Worm (Caenorhabditis elegans) whole organism, L3 larva: ENCODE results near the gene nadk-1.
A peak's percentile ranks its signal among the peaks of the same experiment; 100 is the strongest.

Experiments used
- R02D3.7 ChIP-seq: fragments of 150-350 bp; optimal IDR thresholded peaks from 2 replicates; lab custom pipeline; 2014; ENCODE audit warnings: missing biosample characterization, missing genetic modification characterization
- ZK546.5 ChIP-seq: sonication (generic microtip); optimal IDR thresholded peaks from 2 replicates; lab custom pipeline; 2017; ENCODE audit warnings: missing biosample characterization, missing genetic modification characterization
- aly-2 ChIP-seq: fragments of 150-350 bp; optimal IDR thresholded peaks from 2 replicates; lab custom pipeline; 2014; ENCODE audit warnings: missing biosample characterization, missing genetic modification characterization
- ama-1 ChIP-seq: fragments of 150-350 bp; optimal IDR thresholded peaks from 2 replicates; lab custom pipeline; 2018
- ceh-16 ChIP-seq: sonication (generic microtip); optimal IDR thresholded peaks from 2 replicates; lab custom pipeline; 2017; ENCODE audit warnings: missing biosample characterization, missing genetic modification characterization
- ceh-28 ChIP-seq: fragments of 150-350 bp; optimal IDR thresholded peaks from 2 replicates; lab custom pipeline; 2014; ENCODE audit warnings: missing biosample characterization, missing genetic modification reagents, missing genetic modification characterization
- ceh-82 ChIP-seq: fragments of 150-350 bp; optimal IDR thresholded peaks from 2 replicates; lab custom pipeline; 2014; ENCODE audit warnings: missing biosample characterization, missing genetic modification characterization
- ceh-9 ChIP-seq: sonication (generic microtip); optimal IDR thresholded peaks from 2 replicates; lab custom pipeline; 2018; ENCODE audit warnings: missing biosample characterization, missing genetic modification characterization
- daf-12 ChIP-seq: fragments of 150-350 bp; optimal IDR thresholded peaks from 2 replicates; lab custom pipeline; 2014; ENCODE audit warnings: missing biosample characterization, missing genetic modification reagents, missing genetic modification characterization
- egl-27 ChIP-seq: sonication (generic microtip); optimal IDR thresholded peaks from 4 replicates; lab custom pipeline; 2017; ENCODE audit warnings: missing biosample characterization, missing genetic modification reagents, missing genetic modification characterization
- egl-5 ChIP-seq: fragments of 150-350 bp; optimal IDR thresholded peaks from 2 replicates; lab custom pipeline; 2017; ENCODE audit warnings: missing biosample characterization, missing genetic modification reagents, missing genetic modification characterization, inconsistent platforms
- elt-1 ChIP-seq: fragments of 150-350 bp; optimal IDR thresholded peaks from 2 replicates; lab custom pipeline; 2014; ENCODE audit warnings: missing biosample characterization, missing genetic modification characterization
- elt-2 ChIP-seq: sonication (generic microtip); optimal IDR thresholded peaks from 2 replicates; lab custom pipeline; 2016; ENCODE audit warnings: missing genetic modification reagents, mild to moderate bottlenecking, missing genetic modification characterization, missing compliant biosample characterization
- elt-3 ChIP-seq, 3 experiments: fragments of 150-350 bp in 1 of 3; sonication (generic microtip) in 2 of 3; optimal IDR thresholded peaks; 2 replicates in 2 of 3; 4 replicates in 1 of 3; lab custom pipeline; 2014 to 2017; ENCODE audit warnings: missing biosample characterization in 3 of 3, missing genetic modification characterization in 3 of 3
- eor-1 ChIP-seq, 2 experiments: fragments of 150-350 bp; optimal IDR thresholded peaks; 2 replicates each; lab custom pipeline; 2014 to 2018; ENCODE audit warnings: missing biosample characterization in 2 of 2, missing genetic modification characterization in 2 of 2
- fkh-10 ChIP-seq: sonication (generic microtip); optimal IDR thresholded peaks from 2 replicates; lab custom pipeline; 2017; ENCODE audit warnings: missing biosample characterization, missing genetic modification reagents, missing genetic modification characterization
- fkh-2 ChIP-seq: fragments of 150-350 bp; optimal IDR thresholded peaks from 2 replicates; lab custom pipeline; 2014; ENCODE audit warnings: missing biosample characterization, missing genetic modification reagents, missing genetic modification characterization
- fos-1 ChIP-seq: fragments of 150-350 bp; optimal IDR thresholded peaks from 2 replicates; lab custom pipeline; 2014; ENCODE audit warnings: missing biosample characterization, missing genetic modification characterization
- hmg-11 ChIP-seq: sonication (generic microtip); optimal IDR thresholded peaks from 2 replicates; lab custom pipeline; 2016; ENCODE audit warnings: missing genetic modification characterization, missing compliant biosample characterization
- jun-1 ChIP-seq: fragments of 150-350 bp; optimal IDR thresholded peaks from 2 replicates; lab custom pipeline; 2014; ENCODE audit warnings: missing biosample characterization, missing genetic modification reagents, missing genetic modification characterization
- lin-15B ChIP-seq: fragments of 150-350 bp; optimal IDR thresholded peaks from 2 replicates; lab custom pipeline; 2014; ENCODE audit warnings: missing biosample characterization, missing genetic modification characterization
- lin-39 ChIP-seq: fragments of 150-350 bp; optimal IDR thresholded peaks from 2 replicates; lab custom pipeline; 2018; ENCODE audit warnings: missing biosample characterization, missing genetic modification reagents, missing genetic modification characterization
- lsy-12 ChIP-seq: sonication (generic microtip); optimal IDR thresholded peaks from 2 replicates; lab custom pipeline; 2016; ENCODE audit warnings: mild to moderate bottlenecking, missing genetic modification characterization, missing compliant biosample characterization
- mdl-1 ChIP-seq: fragments of 150-350 bp; optimal IDR thresholded peaks from 2 replicates; lab custom pipeline; 2014; ENCODE audit warnings: missing biosample characterization, missing genetic modification characterization
- mml-1 ChIP-seq: fragments of 150-350 bp; sonication (generic microtip); optimal IDR thresholded peaks from 3 replicates; lab custom pipeline; 2014; ENCODE audit warnings: missing biosample characterization, missing genetic modification characterization
- nfya-1 ChIP-seq: sonication (generic microtip); optimal IDR thresholded peaks from 2 replicates; lab custom pipeline; 2017; ENCODE audit warnings: missing genetic modification characterization, mild to moderate bottlenecking, missing compliant biosample characterization, antibody characterized with exemption, moderate library complexity; ENCODE audit not compliant: insufficient read depth
- nhr-11 ChIP-seq: fragments of 150-350 bp; optimal IDR thresholded peaks from 2 replicates; lab custom pipeline; 2014; ENCODE audit warnings: missing biosample characterization, missing genetic modification characterization
- nhr-12 ChIP-seq: fragments of 150-350 bp; optimal IDR thresholded peaks from 2 replicates; lab custom pipeline; 2014; ENCODE audit warnings: missing biosample characterization, missing genetic modification characterization
- nhr-23 ChIP-seq: fragments of 150-350 bp; optimal IDR thresholded peaks from 2 replicates; lab custom pipeline; 2014; ENCODE audit warnings: missing biosample characterization, missing genetic modification reagents, missing genetic modification characterization
- nhr-237 ChIP-seq: fragments of 150-350 bp; optimal IDR thresholded peaks from 2 replicates; lab custom pipeline; 2014; ENCODE audit warnings: missing biosample characterization, missing genetic modification characterization
- nhr-25 ChIP-seq: sonication (generic microtip); optimal IDR thresholded peaks from 2 replicates; lab custom pipeline; 2017; ENCODE audit warnings: missing biosample characterization, missing genetic modification characterization
- nhr-28 ChIP-seq: fragments of 150-350 bp; optimal IDR thresholded peaks from 2 replicates; lab custom pipeline; 2014; ENCODE audit warnings: missing biosample characterization, missing genetic modification characterization
- nhr-43 ChIP-seq: sonication (generic microtip); optimal IDR thresholded peaks from 2 replicates; lab custom pipeline; 2016; ENCODE audit warnings: mild to moderate bottlenecking, missing genetic modification characterization, missing compliant biosample characterization; ENCODE audit not compliant: poor library complexity, severe bottlenecking
- nhr-67 ChIP-seq: fragments of 150-350 bp; optimal IDR thresholded peaks from 2 replicates; lab custom pipeline; 2014; ENCODE audit warnings: missing biosample characterization, missing genetic modification characterization
- nhr-76 ChIP-seq: fragments of 150-350 bp; sonication (generic microtip); optimal IDR thresholded peaks from 5 replicates; lab custom pipeline; 2014; ENCODE audit warnings: missing biosample characterization, missing genetic modification characterization
- nhr-77 ChIP-seq: fragments of 150-350 bp; optimal IDR thresholded peaks from 2 replicates; lab custom pipeline; 2014; ENCODE audit warnings: missing biosample characterization, missing genetic modification characterization
- pha-4 ChIP-seq: fragments of 150-350 bp; optimal IDR thresholded peaks from 2 replicates; lab custom pipeline; 2014; ENCODE audit warnings: missing biosample characterization, missing genetic modification reagents, missing genetic modification characterization
- pqm-1 ChIP-seq: fragments of 150-350 bp; optimal IDR thresholded peaks from 2 replicates; lab custom pipeline; 2017; ENCODE audit warnings: missing biosample characterization, missing genetic modification characterization, inconsistent platforms
- sea-2 ChIP-seq: fragments of 150-350 bp; sonication (generic microtip); optimal IDR thresholded peaks from 4 replicates; lab custom pipeline; 2014; ENCODE audit warnings: missing biosample characterization, missing genetic modification reagents, missing genetic modification characterization
- skn-1 ChIP-seq: fragments of 150-350 bp; optimal IDR thresholded peaks from 2 replicates; lab custom pipeline; 2014; ENCODE audit warnings: missing biosample characterization, missing genetic modification characterization
- snpc-4 ChIP-seq: fragments of 150-350 bp; optimal IDR thresholded peaks from 2 replicates; lab custom pipeline; 2014; ENCODE audit warnings: missing biosample characterization, missing genetic modification characterization
- tbx-2 ChIP-seq: sonication (generic microtip); optimal IDR thresholded peaks from 2 replicates; lab custom pipeline; 2016; ENCODE audit warnings: mild to moderate bottlenecking, missing genetic modification characterization, missing compliant biosample characterization
- unc-39 ChIP-seq: sonication (generic microtip); optimal IDR thresholded peaks from 4 replicates; lab custom pipeline; 2017; ENCODE audit warnings: missing biosample characterization, missing genetic modification characterization
- unc-62 ChIP-seq: fragments of 150-350 bp; sonication (generic microtip); optimal IDR thresholded peaks from 4 replicates; lab custom pipeline; 2014; ENCODE audit warnings: missing biosample characterization, missing genetic modification reagents, missing genetic modification characterization
- zag-1 ChIP-seq: fragments of 150-350 bp; optimal IDR thresholded peaks from 2 replicates; lab custom pipeline; 2014; ENCODE audit warnings: missing biosample characterization, missing genetic modification characterization
- ztf-11 ChIP-seq: fragments of 150-350 bp; optimal IDR thresholded peaks from 2 replicates; lab custom pipeline; 2014; ENCODE audit warnings: missing biosample characterization, missing genetic modification characterization
- ztf-4 ChIP-seq: fragments of 150-350 bp; optimal IDR thresholded peaks from 2 replicates; lab custom pipeline; 2014; ENCODE audit warnings: missing biosample characterization, missing genetic modification characterization

nadk-1 gene

DNA sequence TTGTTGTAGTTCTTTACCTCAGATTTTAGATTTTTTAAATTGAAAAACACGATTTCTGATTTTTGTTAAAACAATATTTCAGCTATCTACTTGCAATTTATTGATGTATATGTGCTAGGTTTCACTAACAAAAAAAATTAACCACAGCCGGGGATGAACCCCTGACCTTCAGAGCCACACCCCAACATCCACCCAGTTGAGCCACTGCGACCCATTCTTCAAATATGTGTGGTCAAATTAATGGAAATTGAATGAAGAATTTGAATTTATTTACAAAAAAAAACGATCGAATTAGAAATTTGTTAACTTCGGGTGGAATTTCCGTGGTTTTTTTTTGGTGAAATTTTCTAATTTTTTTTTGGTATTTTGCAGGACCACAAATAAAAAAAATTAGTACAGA, 21.8 kb downstream of the nadk-1 start:
- no peak for TF ChIP-seq ztf-11 (tag; lab: Kevin White, UChicago)
- no peak for TF ChIP-seq egl-5 (tag; lab: Kevin White, UChicago)
- no peak for TF ChIP-seq ZK546.5
- no peak for TF ChIP-seq ceh-9
- TF ChIP-seq unc-39 (tag; lab: Kevin White, UChicago), result no peak
- TF ChIP-seq mml-1, result no peak
- no peak for TF ChIP-seq fos-1
- no peak for TF ChIP-seq ama-1 (lab: Kevin White, UChicago)
- TF ChIP-seq pqm-1, result no peak

DNA sequence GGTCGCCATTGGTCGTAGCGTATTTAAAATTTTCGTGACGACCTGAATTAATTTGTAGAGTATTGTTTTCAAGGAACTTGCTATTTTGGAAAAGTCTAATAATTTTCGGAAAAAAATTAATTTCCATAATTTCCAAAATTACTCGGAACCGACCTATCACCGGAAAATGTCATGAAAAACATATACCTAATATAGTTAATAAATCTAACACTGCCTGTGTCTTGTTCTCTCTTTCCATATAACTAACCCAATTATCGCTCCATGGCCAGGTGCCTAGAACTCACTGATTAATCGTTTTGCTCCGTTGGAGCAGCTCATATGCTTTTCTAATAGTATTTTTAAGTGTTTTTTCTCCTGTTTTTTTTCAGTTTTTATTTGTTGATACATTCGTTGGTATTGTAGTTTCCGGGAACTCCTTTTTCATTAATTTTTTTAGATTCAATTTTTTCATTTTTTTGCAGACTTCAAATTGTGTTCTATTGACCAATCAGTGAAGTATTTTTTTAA, 28.1 kb downstream of the nadk-1 start, which contains the start of gene Y77E11A.16:
Gene Y77E11A.16 (plus strand): TSS at position 457 of the 507 bp plus-strand sequence.
- TF ChIP-seq zag-1 (tag; lab: Kevin White, UChicago) (no peak), nhr-11 (tag; lab: Kevin White, UChicago) (peak; percentile 53)

DNA sequence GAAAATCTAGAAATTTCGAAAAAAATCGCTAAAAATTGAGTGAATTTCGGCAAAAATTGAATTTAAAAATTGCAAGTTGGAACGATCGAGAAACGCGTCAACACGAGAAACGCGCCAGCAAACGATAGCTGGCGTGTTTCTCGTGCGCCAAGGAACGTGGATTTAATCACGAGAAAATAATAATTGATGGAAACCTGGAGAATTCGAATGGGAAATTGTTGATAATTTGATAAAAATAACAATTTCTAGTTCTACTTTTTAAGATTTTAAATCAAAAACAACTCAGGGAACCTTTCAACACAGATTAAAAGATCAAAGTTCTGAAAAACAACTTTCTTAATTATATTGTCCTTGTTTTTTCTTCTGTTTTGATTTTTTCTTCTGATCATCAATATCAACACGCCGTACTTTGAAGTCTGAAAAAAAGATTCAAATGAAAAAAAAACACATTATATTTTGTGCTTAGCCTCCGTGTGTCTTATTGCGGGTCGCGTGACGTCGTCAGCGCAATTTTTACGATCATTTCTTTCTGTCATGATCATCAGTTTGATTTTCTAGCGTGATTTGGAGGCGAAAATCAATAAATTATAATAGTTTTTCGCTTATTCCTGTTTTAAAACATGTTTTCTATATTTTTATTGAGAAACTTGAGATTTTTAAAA, 39.3 kb downstream of the nadk-1 start, which contains the start of gene npp-20:
Gene npp-20 (minus strand): TSS at position 6 of the 662 bp plus-strand sequence.
- TF ChIP-seq unc-39 (tag; lab: Kevin White, UChicago) (no peak), egl-27 (no peak), snpc-4 (tag; lab: Kevin White, UChicago) (no peak), elt-1 (tag; lab: Kevin White, UChicago) (no peak), ceh-16 (no peak), mdl-1 (tag; lab: Kevin White, UChicago) (peak; percentile 15), fos-1 (no peak), nhr-237 (tag; lab: Kevin White, UChicago) (no peak), nhr-12 (tag; lab: Kevin White, UChicago) (no peak), egl-5 (tag; lab: Kevin White, UChicago) (no peak), nhr-25 (tag; lab: Kevin White, UChicago) (peak; percentile 25), hmg-11 (peak; percentile 58), pha-4 (tag; lab: Kevin White, UChicago) (peak; percentile 38), eor-1 (tag; optimal IDR thresholded peaks at IDR 0.05; lab: Kevin White, UChicago) (no peak), nhr-43 (tag; lab: Kevin White, UChicago) (no peak), lin-15B (tag; lab: Kevin White, UChicago) (peak; percentile 65), nhr-67 (tag; lab: Kevin White, UChicago) (no peak), ceh-82 (no peak), sea-2 (GFP tag; lab: Kevin White, UChicago) (no peak), daf-12 (tag; lab: Kevin White, UChicago) (no peak), fkh-10 (GFP tag; lab: Kevin White, UChicago) (no peak), nhr-28 (tag; lab: Kevin White, UChicago) (no peak), unc-62 (no peak), skn-1 (no peak), nhr-77 (tag; lab: Kevin White, UChicago) (no peak), lsy-12 (tag; lab: Kevin White, UChicago) (no peak), nfya-1 (peak; percentile 50), jun-1 (tag; lab: Kevin White, UChicago) (peak; percentile 6), ztf-11 (tag; lab: Kevin White, UChicago) (no peak), aly-2 (tag; lab: Kevin White, UChicago) (no peak), R02D3.7 (no peak), elt-2 (peak; percentile 38), ceh-9 (no peak), ZK546.5 (no peak), tbx-2 (tag; lab: Kevin White, UChicago) (peak; percentile 15), nhr-76 (tag; lab: Kevin White, UChicago) (no peak), mml-1 (no peak), nhr-23 (peak; percentile 16), pqm-1 (peak; percentile 5), nhr-11 (tag; lab: Kevin White, UChicago) (no peak), fkh-2 (tag; lab: Kevin White, UChicago) (no peak), ceh-28 (tag; lab: Kevin White, UChicago) (peak; percentile 25), ama-1 (lab: Kevin White, UChicago) (no peak), zag-1 (tag; lab: Kevin White, UChicago) (no peak), lin-39 (tag; lab: Kevin White, UChicago) (no peak), elt-3 (tag; optimal IDR thresholded peaks at IDR 0.05; lab: Kevin White, UChicago) (no peak), ztf-4 (no peak)
